Worm (Caenorhabditis elegans): Measurements from ENCODE around the gene M03B6.4.

- TF ChIP-seq fos-1 (tag; optimal IDR thresholded peaks at IDR 0.05), result no peak
- TF ChIP-seq nhr-237 (tag; optimal IDR thresholded peaks at IDR 0.05), result no peak
- TF ChIP-seq ZK546.5 (tag; optimal IDR thresholded peaks at IDR 0.05), result no peak
- no peak for TF ChIP-seq mbf-1 (tag; optimal IDR thresholded peaks at IDR 0.05)
- TF ChIP-seq zag-1 (tag; optimal IDR thresholded peaks at IDR 0.05), result no peak
- no peak for TF ChIP-seq egl-27 (tag; optimal IDR thresholded peaks at IDR 0.05)
- TF ChIP-seq lin-39 (tag; optimal IDR thresholded peaks at IDR 0.05), result no peak
- TF ChIP-seq unc-39 (tag; optimal IDR thresholded peaks at IDR 0.05), result no peak
- TF ChIP-seq elt-3 (tag; optimal IDR thresholded peaks at IDR 0.05), result no peak
- TF ChIP-seq mdl-1 (tag; optimal IDR thresholded peaks at IDR 0.05), result no peak
- no peak for TF ChIP-seq crh-2 (tag; optimal IDR thresholded peaks at IDR 0.05)
- no peak for TF ChIP-seq ceh-82 (tag; optimal IDR thresholded peaks at IDR 0.05)
- TF ChIP-seq lin-13 (GFP tag; optimal IDR thresholded peaks at IDR 0.05), result no peak
- no peak for TF ChIP-seq ztf-11 (tag; optimal IDR thresholded peaks at IDR 0.05)
Measured at ce11 chrX:13852606-13853005, 6.0 kb upstream of the M03B6.4 start, which contains the start of gene mct-3.

All from whole organism, L2 larva.